Fruit fly (Drosophila melanogaster): Measurements from ENCODE around the gene CG18094.
A peak's percentile ranks its signal among the peaks of the same experiment; 100 is the strongest.

The CG18094 gene

DNA sequence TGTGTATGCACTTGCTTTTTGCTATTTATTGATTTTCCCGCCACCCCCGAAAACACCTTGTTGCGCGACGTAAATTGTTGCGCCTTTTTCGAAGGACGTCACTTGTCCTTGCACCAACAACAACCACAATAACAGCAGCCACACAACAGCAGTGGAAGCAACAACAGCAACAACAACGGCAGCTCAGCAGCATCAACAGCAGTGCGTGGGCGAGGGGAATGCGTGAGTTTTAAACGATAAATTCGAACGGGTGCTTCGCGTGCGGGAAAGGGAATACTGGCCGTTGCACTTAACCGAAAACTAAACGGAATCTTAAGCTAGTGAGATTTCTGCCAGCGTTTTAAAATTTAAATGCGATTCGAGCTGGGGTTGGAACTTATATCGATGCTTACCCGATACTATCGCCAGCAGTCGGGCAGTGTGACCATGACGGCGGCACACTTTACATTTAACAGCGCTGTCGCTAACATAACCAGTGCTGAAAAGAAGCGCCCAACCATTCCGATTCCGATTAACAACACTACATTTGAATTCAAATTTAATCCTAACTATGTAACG lies 18.4 kb downstream of the CG18094 start, which contains the start of gene cyst (continued):
- TF ChIP-seq eyg (GFP tag; optimal IDR thresholded peaks at IDR 0.05), result peak; percentile 43
- peak; percentile 28; the same call in 1 of the 2 replicates for TF ChIP-seq Ptx1 (GFP tag; IDR thresholded peaks at IDR 0.05)
- peak; percentile 60 for TF ChIP-seq CoRest (tag; optimal IDR thresholded peaks at IDR 0.05)
- peak; percentile 50 for TF ChIP-seq p53 (GFP tag; optimal IDR thresholded peaks at IDR 0.05)
- peak; percentile 99 for TF ChIP-seq Myb (GFP tag; optimal IDR thresholded peaks at IDR 0.05)
- no peak for TF ChIP-seq kay (GFP tag; optimal IDR thresholded peaks at IDR 0.05)
- no peak for TF ChIP-seq CG9215 (GFP tag; IDR thresholded peaks at IDR 0.05)
- peak; percentile 90 for TF ChIP-seq stwl (tag; optimal IDR thresholded peaks at IDR 0.05)
- TF ChIP-seq CG7745 (tag; optimal IDR thresholded peaks at IDR 0.05), result no peak
- no peak for TF ChIP-seq CG17568 (GFP tag; optimal IDR thresholded peaks at IDR 0.05)
- TF ChIP-seq Sry-β (GFP tag; optimal IDR thresholded peaks at IDR 0.05), result peak; percentile 2
- TF ChIP-seq repo (GFP tag; optimal IDR thresholded peaks at IDR 0.05), result peak; percentile 44
- no peak for TF ChIP-seq CG3407 (GFP tag; optimal IDR thresholded peaks at IDR 0.05)
- TF ChIP-seq CG17328 (GFP tag; IDR thresholded peaks at IDR 0.05), result no peak
- TF ChIP-seq bowl (GFP tag; IDR thresholded peaks at IDR 0.05), result no peak
- no peak for TF ChIP-seq jing (GFP tag; optimal IDR thresholded peaks at IDR 0.05)
- no peak for TF ChIP-seq CG10147 (GFP tag; optimal IDR thresholded peaks at IDR 0.05)
- peak; percentile 97 for TF ChIP-seq amos (GFP tag; IDR thresholded peaks at IDR 0.05; ENCODE audit: partially characterized antibody)
- peak; percentile 86 for TF ChIP-seq E2f2 (GFP tag; IDR thresholded peaks at IDR 0.05)
- no peak for TF ChIP-seq Mes4 (GFP tag; optimal IDR thresholded peaks at IDR 0.05)
- no peak for TF ChIP-seq CG7556 (GFP tag; optimal IDR thresholded peaks at IDR 0.05)
- peak; percentile 37 for TF ChIP-seq CG3995 (GFP tag; optimal IDR thresholded peaks at IDR 0.05)
- peak; percentile 9 for TF ChIP-seq Six4 (GFP tag; optimal IDR thresholded peaks at IDR 0.05)
- no peak for TF ChIP-seq gem (tag; optimal IDR thresholded peaks at IDR 0.05)
- TF ChIP-seq Opbp (GFP tag; IDR thresholded peaks at IDR 0.05; ENCODE audit: partially characterized antibody), result peak; percentile 97
- TF ChIP-seq org-1 (GFP tag; optimal IDR thresholded peaks at IDR 0.05), result no peak
- TF ChIP-seq sim (GFP tag; IDR thresholded peaks at IDR 0.05), result no peak
- TF ChIP-seq MBD-R2 (GFP tag; IDR thresholded peaks at IDR 0.05), result peak; percentile 64
- no peak for TF ChIP-seq bcd (GFP tag; optimal IDR thresholded peaks at IDR 0.05)
- TF ChIP-seq CG15011 (GFP tag; optimal IDR thresholded peaks at IDR 0.05), result no peak
- TF ChIP-seq CG17829 (tag; optimal IDR thresholded peaks at IDR 0.05), result peak; percentile 57
- no peak for TF ChIP-seq zf30C (GFP tag; optimal IDR thresholded peaks at IDR 0.05)
- TF ChIP-seq so (GFP tag; IDR thresholded peaks at IDR 0.05), result no peak
- TF ChIP-seq D (optimal IDR thresholded peaks at IDR 0.05), result peak; percentile 52
- no peak for TF ChIP-seq D (GFP tag; optimal IDR thresholded peaks at IDR 0.05)
- no peak for TF ChIP-seq CG1529 (GFP tag; optimal IDR thresholded peaks at IDR 0.05)
- no peak for TF ChIP-seq ro (GFP tag; IDR thresholded peaks at IDR 0.05)
- no peak for TF ChIP-seq CG3726 (GFP tag; IDR thresholded peaks at IDR 0.05)
- TF ChIP-seq C15 (GFP tag; IDR thresholded peaks at IDR 0.05), result no peak
- TF ChIP-seq CG17612 (GFP tag; IDR thresholded peaks at IDR 0.05), result no peak
- TF ChIP-seq dpn (GFP tag; optimal IDR thresholded peaks at IDR 0.05), result peak; percentile 39 to 54
- no peak for TF ChIP-seq CG2202 (tag; optimal IDR thresholded peaks at IDR 0.05)
- no peak for TF ChIP-seq CG11695 (GFP tag; IDR thresholded peaks at IDR 0.05)
- TF ChIP-seq HHEX (GFP tag; optimal IDR thresholded peaks at IDR 0.05), result no peak
- TF ChIP-seq CG1792 (GFP tag; optimal IDR thresholded peaks at IDR 0.05), result peak; percentile 6
- TF ChIP-seq Atf-2 (GFP tag; optimal IDR thresholded peaks at IDR 0.05), result no peak
- no peak for TF ChIP-seq br (optimal IDR thresholded peaks at IDR 0.05)
- TF ChIP-seq twi (tag; optimal IDR thresholded peaks at IDR 0.05), result no peak
- no peak for TF ChIP-seq CG5953 (GFP tag; IDR thresholded peaks at IDR 0.05)
- no peak for TF ChIP-seq ash1 (GFP tag; optimal IDR thresholded peaks at IDR 0.05)
- TF ChIP-seq sug (tag; optimal IDR thresholded peaks at IDR 0.05), result peak; percentile 21
- TF ChIP-seq sob (GFP tag; IDR thresholded peaks at IDR 0.05), result peak; percentile 62
